Fruit fly (Drosophila melanogaster): Measurements from ENCODE around the gene CG6333.

The CG6333 gene

DNA sequence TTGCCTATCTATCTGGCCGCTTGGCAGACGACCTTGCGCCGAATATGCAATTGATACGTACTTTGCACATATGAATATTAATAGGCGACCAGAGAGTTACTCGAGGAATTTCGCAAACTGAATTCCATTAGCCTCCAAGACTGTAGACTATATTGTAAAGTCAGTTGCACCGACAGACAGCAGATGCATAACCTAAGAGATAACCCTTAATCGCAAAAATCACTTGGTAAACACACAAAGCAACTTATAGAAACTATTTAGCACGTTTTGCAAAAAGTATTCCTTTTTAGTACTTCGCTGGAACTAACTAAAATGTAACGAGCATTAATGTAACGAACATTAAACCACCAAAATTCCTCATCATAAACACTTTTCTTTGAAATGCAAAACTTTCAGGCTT lies at the start of gene CG6333:
CG6333 (minus strand) TSS at position 101 of the 400 bp plus-strand sequence.
- TF ChIP-seq Myc (optimal IDR thresholded peaks at IDR 0.05) (no peak), Abd-B (GFP tag; optimal IDR thresholded peaks at IDR 0.05) (no peak), br (GFP tag; optimal IDR thresholded peaks at IDR 0.05) (no peak), CrebA (GFP tag; optimal IDR thresholded peaks at IDR 0.05; ENCODE audit: borderline replicate concordance) (no peak), h (GFP tag; optimal IDR thresholded peaks at IDR 0.05) (no peak), Sp1 (GFP tag; optimal IDR thresholded peaks at IDR 0.05) (no peak), lola (GFP tag; optimal IDR thresholded peaks at IDR 0.05) (no peak), ey (GFP tag; optimal IDR thresholded peaks at IDR 0.05) (no peak), pan (optimal IDR thresholded peaks at IDR 0.05) (no peak), sv (GFP tag; optimal IDR thresholded peaks at IDR 0.05) (no peak), brk (GFP tag; optimal IDR thresholded peaks at IDR 0.05) (no peak), Jra (GFP tag; optimal IDR thresholded peaks at IDR 0.05) (no peak), fru (GFP tag; optimal IDR thresholded peaks at IDR 0.05) (no peak)

DNA sequence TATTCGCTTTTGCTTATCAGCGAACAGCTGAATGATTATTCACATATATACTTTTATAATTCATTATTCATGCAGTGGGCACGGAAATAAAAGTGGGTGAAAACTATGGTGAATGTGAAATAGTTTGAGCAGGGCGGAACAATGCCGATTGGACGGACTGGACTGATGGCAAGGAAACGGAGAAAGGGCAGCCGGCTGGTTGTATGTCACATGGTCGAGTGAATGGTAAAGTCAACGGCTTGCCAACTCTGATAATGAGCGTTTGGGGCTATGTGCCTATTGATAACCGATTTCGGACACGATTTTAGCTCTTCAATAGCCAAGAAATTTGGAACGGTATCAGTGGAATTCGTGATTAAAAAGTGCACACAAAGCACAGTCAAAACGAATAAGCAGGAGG lies 49.7 kb upstream of the CG6333 start:
- no peak for TF ChIP-seq N (GFP tag; optimal IDR thresholded peaks at IDR 0.05)
- TF ChIP-seq dl (GFP tag; optimal IDR thresholded peaks at IDR 0.05; ENCODE audit: insufficient read depth in 1 of 2, partially characterized antibody in 2 of 2), result no peak
- no peak for TF ChIP-seq rgr (GFP tag; optimal IDR thresholded peaks at IDR 0.05)
- no peak for TF ChIP-seq tai (GFP tag; optimal IDR thresholded peaks at IDR 0.05)
- no peak for TF ChIP-seq HLH106 (tag; optimal IDR thresholded peaks at IDR 0.05)
- TF ChIP-seq sv (GFP tag; optimal IDR thresholded peaks at IDR 0.05), result no peak
- TF ChIP-seq woc (GFP tag; optimal IDR thresholded peaks at IDR 0.05), result no peak
- TF ChIP-seq Sp1 (GFP tag; optimal IDR thresholded peaks at IDR 0.05), result no peak
- no peak for TF ChIP-seq Hnf4 (GFP tag; optimal IDR thresholded peaks at IDR 0.05)
- TF ChIP-seq h (GFP tag; optimal IDR thresholded peaks at IDR 0.05), result no peak

DNA sequence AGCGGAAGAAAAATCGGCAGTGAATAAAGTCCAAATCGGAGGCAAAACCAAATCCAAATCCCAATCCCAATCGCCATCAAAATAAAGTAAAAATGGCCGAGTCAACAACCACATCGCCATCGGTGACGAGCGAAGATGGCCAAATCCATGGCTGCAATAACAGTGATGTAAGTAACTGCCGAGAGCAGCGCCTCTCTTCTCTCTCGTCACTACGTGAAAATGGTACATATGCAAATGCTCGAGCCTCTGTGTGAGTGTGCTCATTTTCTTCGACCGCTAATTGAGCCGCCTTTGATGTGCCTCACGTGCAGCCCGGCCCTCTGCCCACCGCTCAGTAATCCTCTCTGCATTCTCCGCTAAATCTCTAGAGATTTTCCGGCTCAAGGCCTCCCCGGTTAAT lies 48.4 kb upstream of the CG6333 start:
- TF ChIP-seq brk (GFP tag; optimal IDR thresholded peaks at IDR 0.05) (no peak), Sp1 (GFP tag; optimal IDR thresholded peaks at IDR 0.05) (no peak), br (GFP tag; optimal IDR thresholded peaks at IDR 0.05) (no peak), lola (GFP tag; optimal IDR thresholded peaks at IDR 0.05) (no peak), foxo (GFP tag; optimal IDR thresholded peaks at IDR 0.05) (no peak), Hr83 (GFP tag; optimal IDR thresholded peaks at IDR 0.05; ENCODE audit: poor library complexity, severe bottlenecking) (no peak), HLH106 (tag; optimal IDR thresholded peaks at IDR 0.05) (no peak), h (GFP tag; optimal IDR thresholded peaks at IDR 0.05) (no peak)

dm6 chr3L:17533745-17534144 lies 47.7 kb upstream of the CG6333 start:
- TF ChIP-seq fru (GFP tag; optimal IDR thresholded peaks at IDR 0.05) (no peak), ey (GFP tag; optimal IDR thresholded peaks at IDR 0.05) (no peak), h (GFP tag; optimal IDR thresholded peaks at IDR 0.05) (no peak), CrebA (GFP tag; optimal IDR thresholded peaks at IDR 0.05; ENCODE audit: borderline replicate concordance) (no peak), woc (GFP tag; optimal IDR thresholded peaks at IDR 0.05) (no peak), rgr (GFP tag; optimal IDR thresholded peaks at IDR 0.05) (no peak), Vsx2 (GFP tag; optimal IDR thresholded peaks at IDR 0.05; ENCODE audit: partially characterized antibody) (no peak), Sp1 (GFP tag; optimal IDR thresholded peaks at IDR 0.05) (no peak), GATAd (GFP tag; optimal IDR thresholded peaks at IDR 0.05) (no peak), Jra (GFP tag; optimal IDR thresholded peaks at IDR 0.05) (no peak)

DNA sequence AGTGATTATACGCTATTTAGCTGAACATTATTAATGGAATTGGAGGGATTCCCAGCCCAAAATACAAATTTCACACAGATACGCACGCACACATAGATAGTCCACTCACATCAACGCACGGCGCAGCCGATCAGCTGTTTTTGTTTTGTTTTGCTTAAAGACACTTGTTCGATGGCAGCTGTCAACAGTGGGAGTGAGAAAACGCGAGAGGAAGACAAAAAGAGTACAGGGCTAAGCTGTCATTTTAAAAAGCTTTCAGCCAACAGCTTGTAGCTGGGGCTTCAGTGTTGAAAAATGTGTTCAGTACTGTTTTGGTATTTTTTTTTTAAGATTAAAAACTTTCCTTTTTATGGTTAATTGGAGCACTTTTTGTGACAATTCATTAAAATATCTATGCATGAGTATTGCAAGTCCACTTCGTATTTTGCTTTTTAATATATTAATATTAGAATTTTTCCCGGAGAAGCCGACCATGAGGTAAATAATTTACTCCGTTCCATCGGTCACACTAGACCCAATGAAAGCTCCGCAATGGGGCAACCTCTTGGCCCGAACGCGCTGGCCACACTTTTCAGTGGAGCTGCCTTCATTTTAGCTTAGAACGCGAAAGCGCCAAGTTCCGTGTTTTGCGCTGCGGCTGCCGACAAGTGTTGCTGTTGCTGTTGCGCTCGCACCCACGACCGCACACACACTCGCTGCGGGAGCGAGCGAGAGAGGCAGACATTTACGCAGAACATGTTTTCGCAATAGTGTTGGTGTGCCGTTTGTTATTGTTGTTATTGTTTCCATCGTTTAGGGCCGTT lies 47.1 kb upstream of the CG6333 start:
- TF ChIP-seq Mio (GFP tag; optimal IDR thresholded peaks at IDR 0.05) (no peak), pan (optimal IDR thresholded peaks at IDR 0.05) (no peak), OdsH (GFP tag; optimal IDR thresholded peaks at IDR 0.05) (peak; percentile 64), Abd-B (GFP tag; optimal IDR thresholded peaks at IDR 0.05) (no peak), Rel (GFP tag; optimal IDR thresholded peaks at IDR 0.05) (no peak), Rel (tag; optimal IDR thresholded peaks at IDR 0.05) (peak; percentile 99), brk (GFP tag; optimal IDR thresholded peaks at IDR 0.05) (peak; percentile 85), jim (GFP tag; optimal IDR thresholded peaks at IDR 0.05) (no peak), h (GFP tag; optimal IDR thresholded peaks at IDR 0.05) (peak; percentile 81), foxo (GFP tag; optimal IDR thresholded peaks at IDR 0.05) (peak in 1 of 2 experiments; percentile 84), Dif (GFP tag; optimal IDR thresholded peaks at IDR 0.05; ENCODE audit: partially characterized antibody) (peak; percentile 85), dmrt93B (GFP tag; optimal IDR thresholded peaks at IDR 0.05) (peak; percentile 22), lola (GFP tag; optimal IDR thresholded peaks at IDR 0.05) (no peak), br (GFP tag; optimal IDR thresholded peaks at IDR 0.05) (peak; percentile 62), Jra (GFP tag; optimal IDR thresholded peaks at IDR 0.05) (peak; percentile 55), dsf (GFP tag; optimal IDR thresholded peaks at IDR 0.05; ENCODE audit: borderline replicate concordance) (peak; percentile 43), Myc (optimal IDR thresholded peaks at IDR 0.05) (peak; percentile 27), fru (GFP tag; optimal IDR thresholded peaks at IDR 0.05) (peak; percentile 74), dl (GFP tag; optimal IDR thresholded peaks at IDR 0.05; ENCODE audit: insufficient read depth in 1 of 2, partially characterized antibody in 2 of 2) (peak; percentile 19 to 45), Sp1 (GFP tag; optimal IDR thresholded peaks at IDR 0.05) (peak; percentile 53), N (GFP tag; optimal IDR thresholded peaks at IDR 0.05) (no peak), Hr78 (GFP tag; optimal IDR thresholded peaks at IDR 0.05) (no peak), CrebA (GFP tag; optimal IDR thresholded peaks at IDR 0.05; ENCODE audit: borderline replicate concordance) (no peak), woc (GFP tag; optimal IDR thresholded peaks at IDR 0.05) (peak; percentile 26), ey (GFP tag; optimal IDR thresholded peaks at IDR 0.05) (peak; percentile 72), GATAd (GFP tag; optimal IDR thresholded peaks at IDR 0.05) (no peak), Hr83 (GFP tag; optimal IDR thresholded peaks at IDR 0.05; ENCODE audit: poor library complexity, severe bottlenecking) (peak; percentile 83), Dfd (GFP tag; optimal IDR thresholded peaks at IDR 0.05) (no peak), HLH106 (tag; optimal IDR thresholded peaks at IDR 0.05) (peak; percentile 65), Hnf4 (GFP tag; optimal IDR thresholded peaks at IDR 0.05) (peak; percentile 56), sv (GFP tag; optimal IDR thresholded peaks at IDR 0.05) (peak; percentile 41), Vsx2 (GFP tag; optimal IDR thresholded peaks at IDR 0.05; ENCODE audit: partially characterized antibody) (peak; percentile 26), CG9705 (GFP tag; optimal IDR thresholded peaks at IDR 0.05) (no peak)

Data from whole organism, wandering third instar larva.